Worm (Caenorhabditis elegans) whole organism, mixed stage, embryonic: ENCODE data around the gene osm-1.

Source experiments
- M03D4.4 ChIP-seq: sonication (generic microtip); optimal IDR thresholded peaks from 2 replicates; lab custom pipeline; 2017; ENCODE audit warnings: mild to moderate bottlenecking, missing genetic modification characterization, missing compliant biosample characterization
- bed-3 ChIP-seq: fragments of 200-800 bp; sonication (Bioruptor generic); optimal IDR thresholded peaks from 3 replicates; lab custom pipeline; 2018; ENCODE audit warnings: mild to moderate bottlenecking, missing genetic modification characterization, moderate library complexity, missing compliant biosample characterization
- blmp-1 ChIP-seq: fragments of 150-350 bp; optimal IDR thresholded peaks from 2 replicates; lab custom pipeline; 2014; ENCODE audit warnings: missing biosample characterization, missing genetic modification characterization
- ceh-39 ChIP-seq: fragments of 150-350 bp; optimal IDR thresholded peaks from 2 replicates; lab custom pipeline; 2014; ENCODE audit warnings: missing biosample characterization, missing genetic modification characterization
- ceh-43 ChIP-seq: fragments of 200-800 bp; sonication (Bioruptor generic); optimal IDR thresholded peaks from 2 replicates; lab custom pipeline; 2018; ENCODE audit warnings: mild to moderate bottlenecking, missing genetic modification characterization, moderate library complexity, missing compliant biosample characterization
- ceh-83 ChIP-seq: fragments of 200-800 bp; sonication (Bioruptor generic); optimal IDR thresholded peaks from 2 replicates; lab custom pipeline; 2018; ENCODE audit warnings: mild to moderate bottlenecking, missing genetic modification characterization, missing compliant biosample characterization
- ces-1 ChIP-seq: fragments of 150-350 bp; optimal IDR thresholded peaks from 2 replicates; lab custom pipeline; 2014; ENCODE audit warnings: missing biosample characterization, missing genetic modification reagents, missing genetic modification characterization
- cnd-1 ChIP-seq: fragments of 200-800 bp; sonication (Bioruptor generic); optimal IDR thresholded peaks from 2 replicates; lab custom pipeline; 2018; ENCODE audit warnings: mild to moderate bottlenecking, missing genetic modification characterization, missing compliant biosample characterization
- drap-1 ChIP-seq: fragments of 200-800 bp; sonication (Bioruptor generic); optimal IDR thresholded peaks from 3 replicates; lab custom pipeline; 2018; ENCODE audit warnings: mild to moderate bottlenecking, missing genetic modification characterization, missing compliant biosample characterization
- elt-1 ChIP-seq: sonication (generic microtip); optimal IDR thresholded peaks from 2 replicates; lab custom pipeline; 2017; ENCODE audit warnings: missing genetic modification characterization, mild to moderate bottlenecking, missing compliant biosample characterization, antibody characterized with exemption, moderate library complexity, borderline replicate concordance; ENCODE audit not compliant: insufficient read depth
- elt-3 ChIP-seq: fragments of 150-350 bp; optimal IDR thresholded peaks from 2 replicates; lab custom pipeline; 2014; ENCODE audit warnings: missing biosample characterization, missing genetic modification characterization
- flh-1 ChIP-seq: fragments of 200-800 bp; sonication (Bioruptor generic); optimal IDR thresholded peaks from 2 replicates; lab custom pipeline; 2018; ENCODE audit warnings: mild to moderate bottlenecking, missing genetic modification characterization, moderate library complexity, missing compliant biosample characterization
- ham-2 ChIP-seq: fragments of 200-800 bp; sonication (Bioruptor generic); optimal IDR thresholded peaks from 2 replicates; lab custom pipeline; 2018; ENCODE audit warnings: mild to moderate bottlenecking, missing genetic modification characterization, missing compliant biosample characterization
- hlh-1 ChIP-seq: fragments of 150-350 bp; optimal IDR thresholded peaks from 2 replicates; lab custom pipeline; 2014; ENCODE audit warnings: missing biosample characterization, missing genetic modification reagents, missing genetic modification characterization
- lin-13 ChIP-seq: fragments of 150-350 bp; optimal IDR thresholded peaks from 2 replicates; lab custom pipeline; 2014; ENCODE audit warnings: missing biosample characterization, missing genetic modification characterization
- lin-32 ChIP-seq: fragments of 200-800 bp; sonication (Bioruptor generic); optimal IDR thresholded peaks from 2 replicates; lab custom pipeline; 2018; ENCODE audit warnings: mild to moderate bottlenecking, missing genetic modification characterization, missing compliant biosample characterization
- lsy-2 ChIP-seq: fragments of 150-350 bp; optimal IDR thresholded peaks from 2 replicates; lab custom pipeline; 2014; ENCODE audit warnings: missing biosample characterization, missing genetic modification characterization
- mab-5 ChIP-seq: fragments of 150-350 bp; optimal IDR thresholded peaks from 2 replicates; lab custom pipeline; 2014; ENCODE audit warnings: missing biosample characterization, missing genetic modification characterization
- mep-1 ChIP-seq: fragments of 150-350 bp; optimal IDR thresholded peaks from 2 replicates; lab custom pipeline; 2017; ENCODE audit warnings: missing biosample characterization, missing genetic modification reagents, missing genetic modification characterization, inconsistent platforms
- mls-2 ChIP-seq: sonication (generic microtip); optimal IDR thresholded peaks from 2 replicates; lab custom pipeline; 2016; ENCODE audit warnings: mild to moderate bottlenecking, missing genetic modification characterization, moderate library complexity, missing compliant biosample characterization
- nhr-2 ChIP-seq: fragments of 150-350 bp; optimal IDR thresholded peaks from 2 replicates; lab custom pipeline; 2014; ENCODE audit warnings: missing biosample characterization, missing genetic modification characterization
- nhr-28 ChIP-seq: fragments of 150-350 bp; optimal IDR thresholded peaks from 2 replicates; lab custom pipeline; 2014; ENCODE audit warnings: missing biosample characterization, missing genetic modification characterization
- nhr-76 ChIP-seq: sonication (generic microtip); optimal IDR thresholded peaks from 2 replicates; lab custom pipeline; 2017; ENCODE audit warnings: missing biosample characterization, missing genetic modification characterization
- pha-4 ChIP-seq: fragments of 150-350 bp; optimal IDR thresholded peaks from 2 replicates; lab custom pipeline; 2018; ENCODE audit warnings: missing biosample characterization, missing genetic modification reagents, missing genetic modification characterization
- sem-2 ChIP-seq: fragments of 200-800 bp; sonication (Bioruptor generic); optimal IDR thresholded peaks from 2 replicates; lab custom pipeline; 2018; ENCODE audit warnings: mild to moderate bottlenecking, missing genetic modification characterization, missing compliant biosample characterization
- snpc-4 ChIP-seq: fragments of 150-350 bp; optimal IDR thresholded peaks from 2 replicates; lab custom pipeline; 2014; ENCODE audit warnings: missing biosample characterization, missing genetic modification characterization
- sptf-1 ChIP-seq: sonication (generic microtip); optimal IDR thresholded peaks from 2 replicates; lab custom pipeline; 2017; ENCODE audit warnings: mild to moderate bottlenecking, missing genetic modification characterization, moderate library complexity, missing compliant biosample characterization
- tbx-8 ChIP-seq: fragments of 200-800 bp; sonication (Bioruptor generic); optimal IDR thresholded peaks from 2 replicates; lab custom pipeline; 2018; ENCODE audit warnings: mild to moderate bottlenecking, missing genetic modification characterization, moderate library complexity, missing compliant biosample characterization
- unc-120 ChIP-seq: sonication (generic microtip); optimal IDR thresholded peaks from 2 replicates; lab custom pipeline; 2017; ENCODE audit warnings: missing genetic modification characterization, missing compliant biosample characterization; ENCODE audit not compliant: poor library complexity, severe bottlenecking
- unc-39 ChIP-seq: fragments of 150-350 bp; optimal IDR thresholded peaks from 2 replicates; lab custom pipeline; 2014; ENCODE audit warnings: missing biosample characterization, missing genetic modification characterization
- unc-62 ChIP-seq: fragments of 150-350 bp; optimal IDR thresholded peaks from 2 replicates; lab custom pipeline; 2014; ENCODE audit warnings: missing biosample characterization, missing genetic modification reagents, missing genetic modification characterization
- zip-8 ChIP-seq: fragments of 150-350 bp; optimal IDR thresholded peaks from 2 replicates; lab custom pipeline; 2014; ENCODE audit warnings: missing biosample characterization, missing genetic modification characterization
- ztf-11 ChIP-seq: fragments of 150-350 bp; optimal IDR thresholded peaks from 2 replicates; lab custom pipeline; 2014; ENCODE audit warnings: missing biosample characterization, missing genetic modification characterization

osm-1 gene

DNA sequence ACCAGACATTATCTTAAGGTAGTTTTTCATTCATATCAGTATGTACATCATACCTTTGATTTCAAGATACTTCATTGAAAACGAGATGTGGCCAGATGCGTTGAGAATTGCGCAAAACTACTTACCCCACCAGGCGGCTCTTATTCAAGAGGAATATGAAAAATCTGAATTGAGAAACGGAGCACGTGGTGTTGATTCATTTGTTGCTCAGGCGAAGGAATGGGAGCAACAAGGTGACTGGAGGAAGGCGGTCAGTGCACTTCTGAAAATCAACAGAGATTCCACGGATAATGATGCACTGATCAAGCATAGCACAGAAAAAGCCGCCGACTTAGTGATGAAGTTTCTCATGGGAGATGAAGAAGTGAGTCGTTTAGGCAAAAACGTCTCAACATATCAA lies 7.8 kb downstream of the osm-1 start:
- TF ChIP-seq ztf-11 (tag; lab: Kevin White, UChicago) (no peak), lsy-2 (tag; lab: Kevin White, UChicago) (no peak), unc-62 (GFP tag; lab: Kevin White, UChicago) (no peak), nhr-28 (tag; lab: Kevin White, UChicago) (no peak), cnd-1 (tag; lab: Kevin White, UChicago) (no peak), lin-13 (tag; lab: Kevin White, UChicago) (no peak), ceh-43 (GFP tag; lab: Kevin White, UChicago) (no peak), snpc-4 (tag; lab: Kevin White, UChicago) (no peak), drap-1 (GFP tag; lab: Kevin White, UChicago) (no peak), zip-8 (tag; lab: Kevin White, UChicago) (no peak), sptf-1 (tag; lab: Kevin White, UChicago) (no peak), blmp-1 (tag; lab: Kevin White, UChicago) (no peak), bed-3 (GFP tag; lab: Kevin White, UChicago) (no peak), mep-1 (no peak), ceh-83 (no peak), tbx-8 (no peak), pha-4 (tag; lab: Kevin White, UChicago) (no peak), elt-3 (no peak), flh-1 (no peak), ces-1 (GFP tag; lab: Kevin White, UChicago) (no peak)
- TF ChIP-seq, all 35 proteins: peak for 0

ce11 chrX:16550551-16550950 lies 10.1 kb downstream of the osm-1 start:
- TF ChIP-seq pha-4 (tag; lab: Kevin White, UChicago) (no peak), snpc-4 (tag; lab: Kevin White, UChicago) (no peak), M03D4.4 (tag; lab: Kevin White, UChicago) (no peak), drap-1 (GFP tag; lab: Kevin White, UChicago) (no peak), nhr-28 (tag; lab: Kevin White, UChicago) (no peak), mab-5 (no peak), lin-32 (GFP tag; lab: Kevin White, UChicago) (no peak), sptf-1 (tag; lab: Kevin White, UChicago) (no peak), ham-2 (GFP tag; lab: Kevin White, UChicago) (no peak), unc-62 (GFP tag; lab: Kevin White, UChicago) (no peak), ces-1 (GFP tag; lab: Kevin White, UChicago) (no peak), tbx-8 (no peak)

DNA sequence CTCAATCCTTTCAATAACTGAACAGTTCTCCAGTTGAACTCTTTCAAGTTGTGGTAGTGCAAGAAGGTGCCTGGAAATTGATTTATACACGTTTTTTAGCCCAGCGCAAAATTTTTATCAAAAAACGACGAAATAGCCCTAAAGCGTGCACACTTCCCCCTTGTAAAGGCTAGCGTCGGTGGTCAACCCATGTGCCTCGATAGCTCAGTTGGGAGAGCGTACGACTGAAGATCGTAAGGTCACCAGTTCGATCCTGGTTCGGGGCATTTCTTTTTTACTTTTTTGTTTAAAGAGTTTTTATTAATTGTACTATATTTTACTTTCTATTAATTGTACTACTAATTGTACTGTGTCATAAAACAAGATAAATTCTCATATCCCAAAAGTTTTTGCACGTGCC lies 10.8 kb downstream of the osm-1 start:
- TF ChIP-seq bed-3 (GFP tag; lab: Kevin White, UChicago) (peak; percentile 10), mls-2 (peak; percentile 42), nhr-76 (tag; lab: Kevin White, UChicago) (no peak), ceh-83 (peak; percentile 1), pha-4 (tag; lab: Kevin White, UChicago) (no peak), unc-120 (tag; lab: Kevin White, UChicago) (no peak), sem-2 (GFP tag; lab: Kevin White, UChicago) (peak; percentile 16), hlh-1 (tag; lab: Kevin White, UChicago) (no peak), ztf-11 (tag; lab: Kevin White, UChicago) (no peak), sptf-1 (tag; lab: Kevin White, UChicago) (peak; percentile 47), ces-1 (GFP tag; lab: Kevin White, UChicago) (no peak), nhr-2 (tag; lab: Kevin White, UChicago) (no peak)

DNA sequence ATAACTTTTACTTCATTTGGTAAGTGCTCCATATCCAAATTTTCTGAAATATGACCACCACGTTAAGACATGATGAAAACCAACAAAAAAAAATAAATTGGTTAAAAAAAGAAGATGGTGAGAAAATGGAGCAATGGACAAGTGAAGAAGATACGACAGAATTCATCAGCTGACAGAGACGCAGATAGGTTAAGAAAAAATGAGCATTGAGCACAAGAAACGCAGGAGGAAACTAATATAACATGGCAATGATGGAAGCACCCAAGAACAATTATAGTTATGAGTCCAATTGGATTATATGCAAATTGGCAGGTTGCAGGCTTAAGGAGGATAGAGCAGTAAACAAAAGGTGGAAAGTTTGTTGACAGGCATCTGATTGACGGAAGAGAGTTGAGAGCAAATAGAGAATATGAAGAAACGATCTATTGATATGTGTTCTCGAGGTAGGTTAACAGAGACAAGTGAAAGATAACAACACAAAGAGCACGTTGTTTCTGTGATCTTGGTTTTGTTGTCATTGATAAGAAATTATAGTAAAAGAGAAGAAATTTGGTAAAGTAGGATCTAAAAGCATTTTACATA lies 13.5 kb downstream of the osm-1 start, which contains the start of gene K08B5.2:
Gene K08B5.2 (minus strand): TSS at position 43 of the 582 bp plus-strand sequence.
- TF ChIP-seq elt-3 = no peak
- TF ChIP-seq nhr-76 (tag; lab: Kevin White, UChicago) = no peak
- no peak for TF ChIP-seq drap-1 (GFP tag; lab: Kevin White, UChicago)
- TF ChIP-seq mab-5 = no peak
- TF ChIP-seq sem-2 (GFP tag; lab: Kevin White, UChicago) = no peak
- no peak for TF ChIP-seq nhr-2 (tag; lab: Kevin White, UChicago)
- TF ChIP-seq ceh-43 (GFP tag; lab: Kevin White, UChicago) = no peak
- no peak for TF ChIP-seq sptf-1 (tag; lab: Kevin White, UChicago)
- TF ChIP-seq mls-2 = no peak
- TF ChIP-seq ceh-39 = no peak
- peak; percentile 2 for TF ChIP-seq pha-4 (tag; lab: Kevin White, UChicago)
- TF ChIP-seq unc-39 (tag; lab: Kevin White, UChicago) = no peak
- TF ChIP-seq ztf-11 (tag; lab: Kevin White, UChicago) = no peak
- TF ChIP-seq ces-1 (GFP tag; lab: Kevin White, UChicago) = peak; percentile 90
- no peak for TF ChIP-seq lin-13 (tag; lab: Kevin White, UChicago)
- peak; percentile 15 for TF ChIP-seq unc-120 (tag; lab: Kevin White, UChicago)
- TF ChIP-seq lin-32 (GFP tag; lab: Kevin White, UChicago) = no peak
- TF ChIP-seq hlh-1 (tag; lab: Kevin White, UChicago) = no peak
- TF ChIP-seq elt-1 (tag; lab: Kevin White, UChicago) = no peak
- TF ChIP-seq zip-8 (tag; lab: Kevin White, UChicago) = no peak
- TF ChIP-seq unc-62 (GFP tag; lab: Kevin White, UChicago) = no peak
- no peak for TF ChIP-seq flh-1
